Worm (Caenorhabditis elegans): ENCODE results near the gene R02D5.10.

Gene R02D5.10

ce11 chrV:14503065-14503464, 21.0 kb downstream of the R02D5.10 start:
- TF ChIP-seq sptf-1 (tag; optimal IDR thresholded peaks at IDR 0.05) (no peak), ces-1 (GFP tag; optimal IDR thresholded peaks at IDR 0.05) (no peak), snpc-4 (tag; optimal IDR thresholded peaks at IDR 0.05) (no peak), ham-2 (GFP tag; optimal IDR thresholded peaks at IDR 0.05) (no peak), pha-4 (tag; optimal IDR thresholded peaks at IDR 0.05) (no peak), ceh-43 (GFP tag; optimal IDR thresholded peaks at IDR 0.05) (no peak), bed-3 (GFP tag; optimal IDR thresholded peaks at IDR 0.05) (no peak), elt-3 (tag; optimal IDR thresholded peaks at IDR 0.05) (no peak), mab-5 (tag; optimal IDR thresholded peaks at IDR 0.05) (no peak), drap-1 (GFP tag; optimal IDR thresholded peaks at IDR 0.05) (no peak), mls-2 (tag; optimal IDR thresholded peaks at IDR 0.05) (no peak), ztf-11 (tag; optimal IDR thresholded peaks at IDR 0.05) (no peak), unc-62 (GFP tag; optimal IDR thresholded peaks at IDR 0.05) (no peak), tbx-8 (GFP tag; optimal IDR thresholded peaks at IDR 0.05) (no peak), elt-1 (tag; optimal IDR thresholded peaks at IDR 0.05; ENCODE audit: borderline replicate concordance, insufficient read depth) (no peak), lin-13 (tag; optimal IDR thresholded peaks at IDR 0.05) (no peak), zip-8 (tag; optimal IDR thresholded peaks at IDR 0.05) (no peak), blmp-1 (tag; optimal IDR thresholded peaks at IDR 0.05) (no peak), nhr-28 (tag; optimal IDR thresholded peaks at IDR 0.05) (no peak), nhr-237 (tag; optimal IDR thresholded peaks at IDR 0.05) (no peak)

- TF ChIP-seq ceh-39 (tag; optimal IDR thresholded peaks at IDR 0.05): no peak
- TF ChIP-seq lin-13 (tag; optimal IDR thresholded peaks at IDR 0.05): no peak
- no peak for TF ChIP-seq ces-1 (GFP tag; optimal IDR thresholded peaks at IDR 0.05)
- TF ChIP-seq unc-62 (GFP tag; optimal IDR thresholded peaks at IDR 0.05): no peak
- TF ChIP-seq snpc-4 (tag; optimal IDR thresholded peaks at IDR 0.05): no peak
- no peak for TF ChIP-seq unc-120 (tag; optimal IDR thresholded peaks at IDR 0.05; ENCODE audit: poor library complexity, severe bottlenecking)
- no peak for TF ChIP-seq elt-3 (tag; optimal IDR thresholded peaks at IDR 0.05)
- no peak for TF ChIP-seq zip-8 (tag; optimal IDR thresholded peaks at IDR 0.05)
- TF ChIP-seq ceh-43 (GFP tag; optimal IDR thresholded peaks at IDR 0.05): no peak
- TF ChIP-seq nhr-76 (tag; optimal IDR thresholded peaks at IDR 0.05): no peak
- no peak for TF ChIP-seq blmp-1 (tag; optimal IDR thresholded peaks at IDR 0.05)
- TF ChIP-seq sptf-1 (tag; optimal IDR thresholded peaks at IDR 0.05): no peak
- no peak for TF ChIP-seq cnd-1 (tag; optimal IDR thresholded peaks at IDR 0.05)
- TF ChIP-seq flh-1 (GFP tag; optimal IDR thresholded peaks at IDR 0.05): no peak
- no peak for TF ChIP-seq elt-1 (tag; optimal IDR thresholded peaks at IDR 0.05; ENCODE audit: borderline replicate concordance, insufficient read depth)
- TF ChIP-seq pha-4 (tag; optimal IDR thresholded peaks at IDR 0.05): no peak
- no peak for TF ChIP-seq nhr-28 (tag; optimal IDR thresholded peaks at IDR 0.05)
- TF ChIP-seq ham-2 (GFP tag; optimal IDR thresholded peaks at IDR 0.05): no peak
- no peak for TF ChIP-seq drap-1 (GFP tag; optimal IDR thresholded peaks at IDR 0.05)
These were observed 22.0 kb downstream of the R02D5.10 start for ce11 chrV:14504120-14504519.

ce11 chrV:14504774-14505173, 22.7 kb downstream of the R02D5.10 start:
- TF ChIP-seq M03D4.4 (tag; optimal IDR thresholded peaks at IDR 0.05) (peak; percentile 29), ces-1 (GFP tag; optimal IDR thresholded peaks at IDR 0.05) (no peak), drap-1 (GFP tag; optimal IDR thresholded peaks at IDR 0.05) (peak; percentile 66)

ce11 chrV:14505745-14506214, 23.7 kb downstream of the R02D5.10 start:
- TF ChIP-seq elt-1 (tag; optimal IDR thresholded peaks at IDR 0.05; ENCODE audit: borderline replicate concordance, insufficient read depth) (peak; percentile 92), sem-2 (GFP tag; optimal IDR thresholded peaks at IDR 0.05) (peak; percentile 7), unc-62 (GFP tag; optimal IDR thresholded peaks at IDR 0.05) (no peak), unc-120 (tag; optimal IDR thresholded peaks at IDR 0.05; ENCODE audit: poor library complexity, severe bottlenecking) (no peak), blmp-1 (tag; optimal IDR thresholded peaks at IDR 0.05) (no peak), nhr-28 (tag; optimal IDR thresholded peaks at IDR 0.05) (no peak), drap-1 (GFP tag; optimal IDR thresholded peaks at IDR 0.05) (peak; percentile 62), mls-2 (tag; optimal IDR thresholded peaks at IDR 0.05) (no peak), ceh-43 (GFP tag; optimal IDR thresholded peaks at IDR 0.05) (no peak), pha-4 (tag; optimal IDR thresholded peaks at IDR 0.05) (no peak), ceh-83 (GFP tag; optimal IDR thresholded peaks at IDR 0.05) (no peak), nhr-2 (tag; optimal IDR thresholded peaks at IDR 0.05) (no peak), hlh-1 (tag; optimal IDR thresholded peaks at IDR 0.05) (no peak), ham-2 (GFP tag; optimal IDR thresholded peaks at IDR 0.05) (peak; percentile 95), lsy-2 (tag; optimal IDR thresholded peaks at IDR 0.05) (no peak), ceh-39 (tag; optimal IDR thresholded peaks at IDR 0.05) (no peak), cnd-1 (tag; optimal IDR thresholded peaks at IDR 0.05) (peak; percentile 15), mep-1 (tag; optimal IDR thresholded peaks at IDR 0.05) (no peak), zip-8 (tag; optimal IDR thresholded peaks at IDR 0.05) (no peak), lin-32 (GFP tag; optimal IDR thresholded peaks at IDR 0.05) (no peak), unc-39 (tag; optimal IDR thresholded peaks at IDR 0.05) (no peak), nhr-76 (tag; optimal IDR thresholded peaks at IDR 0.05) (no peak), flh-1 (GFP tag; optimal IDR thresholded peaks at IDR 0.05) (no peak), ztf-11 (tag; optimal IDR thresholded peaks at IDR 0.05) (no peak), nhr-237 (tag; optimal IDR thresholded peaks at IDR 0.05) (no peak), mab-5 (tag; optimal IDR thresholded peaks at IDR 0.05) (no peak), tbx-8 (GFP tag; optimal IDR thresholded peaks at IDR 0.05) (no peak), elt-3 (tag; optimal IDR thresholded peaks at IDR 0.05) (peak; percentile 14), nhr-12 (tag; optimal IDR thresholded peaks at IDR 0.05) (no peak), ces-1 (GFP tag; optimal IDR thresholded peaks at IDR 0.05) (no peak), snpc-4 (tag; optimal IDR thresholded peaks at IDR 0.05) (no peak), bed-3 (GFP tag; optimal IDR thresholded peaks at IDR 0.05) (no peak), M03D4.4 (tag; optimal IDR thresholded peaks at IDR 0.05) (no peak), sptf-1 (tag; optimal IDR thresholded peaks at IDR 0.05) (peak; percentile 30), lin-13 (tag; optimal IDR thresholded peaks at IDR 0.05) (no peak)

All from whole organism, mixed stage, embryonic.